Worm (Caenorhabditis elegans) whole organism, mixed stage, embryonic: ENCODE results near the gene K08F4.3.

Source experiments
- M03D4.4 ChIP-seq: sonication (generic microtip); optimal IDR thresholded peaks from 2 replicates; lab custom pipeline; 2017; ENCODE audit warnings: mild to moderate bottlenecking, missing genetic modification characterization, missing compliant biosample characterization
- blmp-1 ChIP-seq: fragments of 150-350 bp; optimal IDR thresholded peaks from 2 replicates; lab custom pipeline; 2014; ENCODE audit warnings: missing biosample characterization, missing genetic modification characterization
- ceh-39 ChIP-seq: fragments of 150-350 bp; optimal IDR thresholded peaks from 2 replicates; lab custom pipeline; 2014; ENCODE audit warnings: missing biosample characterization, missing genetic modification characterization
- ceh-43 ChIP-seq: fragments of 200-800 bp; sonication (Bioruptor generic); optimal IDR thresholded peaks from 2 replicates; lab custom pipeline; 2018; ENCODE audit warnings: mild to moderate bottlenecking, missing genetic modification characterization, moderate library complexity, missing compliant biosample characterization
- ceh-83 ChIP-seq: fragments of 200-800 bp; sonication (Bioruptor generic); optimal IDR thresholded peaks from 2 replicates; lab custom pipeline; 2018; ENCODE audit warnings: mild to moderate bottlenecking, missing genetic modification characterization, missing compliant biosample characterization
- ces-1 ChIP-seq: fragments of 150-350 bp; optimal IDR thresholded peaks from 2 replicates; lab custom pipeline; 2014; ENCODE audit warnings: missing biosample characterization, missing genetic modification reagents, missing genetic modification characterization
- cnd-1 ChIP-seq: fragments of 200-800 bp; sonication (Bioruptor generic); optimal IDR thresholded peaks from 2 replicates; lab custom pipeline; 2018; ENCODE audit warnings: mild to moderate bottlenecking, missing genetic modification characterization, missing compliant biosample characterization
- drap-1 ChIP-seq: fragments of 200-800 bp; sonication (Bioruptor generic); optimal IDR thresholded peaks from 3 replicates; lab custom pipeline; 2018; ENCODE audit warnings: mild to moderate bottlenecking, missing genetic modification characterization, missing compliant biosample characterization
- elt-1 ChIP-seq: sonication (generic microtip); optimal IDR thresholded peaks from 2 replicates; lab custom pipeline; 2017; ENCODE audit warnings: missing genetic modification characterization, mild to moderate bottlenecking, missing compliant biosample characterization, antibody characterized with exemption, moderate library complexity, borderline replicate concordance; ENCODE audit not compliant: insufficient read depth
- flh-1 ChIP-seq: fragments of 200-800 bp; sonication (Bioruptor generic); optimal IDR thresholded peaks from 2 replicates; lab custom pipeline; 2018; ENCODE audit warnings: mild to moderate bottlenecking, missing genetic modification characterization, moderate library complexity, missing compliant biosample characterization
- ham-2 ChIP-seq: fragments of 200-800 bp; sonication (Bioruptor generic); optimal IDR thresholded peaks from 2 replicates; lab custom pipeline; 2018; ENCODE audit warnings: mild to moderate bottlenecking, missing genetic modification characterization, missing compliant biosample characterization
- hlh-1 ChIP-seq: fragments of 150-350 bp; optimal IDR thresholded peaks from 2 replicates; lab custom pipeline; 2014; ENCODE audit warnings: missing biosample characterization, missing genetic modification reagents, missing genetic modification characterization
- lin-13 ChIP-seq: fragments of 150-350 bp; optimal IDR thresholded peaks from 2 replicates; lab custom pipeline; 2014; ENCODE audit warnings: missing biosample characterization, missing genetic modification characterization
- lsy-2 ChIP-seq: fragments of 150-350 bp; optimal IDR thresholded peaks from 2 replicates; lab custom pipeline; 2014; ENCODE audit warnings: missing biosample characterization, missing genetic modification characterization
- mab-5 ChIP-seq: fragments of 150-350 bp; optimal IDR thresholded peaks from 2 replicates; lab custom pipeline; 2014; ENCODE audit warnings: missing biosample characterization, missing genetic modification characterization
- mep-1 ChIP-seq: fragments of 150-350 bp; optimal IDR thresholded peaks from 2 replicates; lab custom pipeline; 2017; ENCODE audit warnings: missing biosample characterization, missing genetic modification reagents, missing genetic modification characterization, inconsistent platforms
- mls-2 ChIP-seq: sonication (generic microtip); optimal IDR thresholded peaks from 2 replicates; lab custom pipeline; 2016; ENCODE audit warnings: mild to moderate bottlenecking, missing genetic modification characterization, moderate library complexity, missing compliant biosample characterization
- nhr-12 ChIP-seq: fragments of 150-350 bp; optimal IDR thresholded peaks from 2 replicates; lab custom pipeline; 2014; ENCODE audit warnings: missing biosample characterization, missing genetic modification characterization
- nhr-2 ChIP-seq: fragments of 150-350 bp; optimal IDR thresholded peaks from 2 replicates; lab custom pipeline; 2014; ENCODE audit warnings: missing biosample characterization, missing genetic modification characterization
- nhr-237 ChIP-seq: fragments of 150-350 bp; optimal IDR thresholded peaks from 2 replicates; lab custom pipeline; 2014; ENCODE audit warnings: missing biosample characterization, missing genetic modification characterization
- nhr-28 ChIP-seq: fragments of 150-350 bp; optimal IDR thresholded peaks from 2 replicates; lab custom pipeline; 2014; ENCODE audit warnings: missing biosample characterization, missing genetic modification characterization
- nhr-76 ChIP-seq: sonication (generic microtip); optimal IDR thresholded peaks from 2 replicates; lab custom pipeline; 2017; ENCODE audit warnings: missing biosample characterization, missing genetic modification characterization
- pha-4 ChIP-seq: fragments of 150-350 bp; optimal IDR thresholded peaks from 2 replicates; lab custom pipeline; 2018; ENCODE audit warnings: missing biosample characterization, missing genetic modification reagents, missing genetic modification characterization
- sem-2 ChIP-seq: fragments of 200-800 bp; sonication (Bioruptor generic); optimal IDR thresholded peaks from 2 replicates; lab custom pipeline; 2018; ENCODE audit warnings: mild to moderate bottlenecking, missing genetic modification characterization, missing compliant biosample characterization
- snpc-4 ChIP-seq: fragments of 150-350 bp; optimal IDR thresholded peaks from 2 replicates; lab custom pipeline; 2014; ENCODE audit warnings: missing biosample characterization, missing genetic modification characterization
- sptf-1 ChIP-seq: sonication (generic microtip); optimal IDR thresholded peaks from 2 replicates; lab custom pipeline; 2017; ENCODE audit warnings: mild to moderate bottlenecking, missing genetic modification characterization, moderate library complexity, missing compliant biosample characterization
- tbx-8 ChIP-seq: fragments of 200-800 bp; sonication (Bioruptor generic); optimal IDR thresholded peaks from 2 replicates; lab custom pipeline; 2018; ENCODE audit warnings: mild to moderate bottlenecking, missing genetic modification characterization, moderate library complexity, missing compliant biosample characterization
- unc-120 ChIP-seq: sonication (generic microtip); optimal IDR thresholded peaks from 2 replicates; lab custom pipeline; 2017; ENCODE audit warnings: missing genetic modification characterization, missing compliant biosample characterization; ENCODE audit not compliant: poor library complexity, severe bottlenecking
- unc-39 ChIP-seq: fragments of 150-350 bp; optimal IDR thresholded peaks from 2 replicates; lab custom pipeline; 2014; ENCODE audit warnings: missing biosample characterization, missing genetic modification characterization
- unc-62 ChIP-seq: fragments of 150-350 bp; optimal IDR thresholded peaks from 2 replicates; lab custom pipeline; 2014; ENCODE audit warnings: missing biosample characterization, missing genetic modification reagents, missing genetic modification characterization
- zip-8 ChIP-seq: fragments of 150-350 bp; optimal IDR thresholded peaks from 2 replicates; lab custom pipeline; 2014; ENCODE audit warnings: missing biosample characterization, missing genetic modification characterization
- ztf-11 ChIP-seq: fragments of 150-350 bp; optimal IDR thresholded peaks from 2 replicates; lab custom pipeline; 2014; ENCODE audit warnings: missing biosample characterization, missing genetic modification characterization

The K08F4.3 gene

DNA sequence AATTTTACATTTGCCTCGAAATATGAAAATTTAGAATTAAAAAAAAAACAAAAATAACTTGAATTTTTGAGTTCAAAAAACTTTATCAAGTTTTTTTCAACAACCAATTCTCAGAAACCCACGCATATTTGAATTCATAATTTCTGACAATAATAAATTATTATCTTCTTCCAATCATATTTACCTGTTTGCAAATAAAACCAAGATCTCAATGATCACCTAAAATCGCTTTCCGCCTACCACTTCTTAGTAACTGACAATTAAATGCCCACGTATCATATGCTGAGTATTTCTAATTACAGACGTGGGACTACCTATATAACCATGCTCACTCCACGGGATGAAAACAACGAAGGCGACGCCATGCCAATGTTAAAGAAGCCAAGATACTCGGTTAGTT lies 32.6 kb downstream of the K08F4.3 start, which contains the start of gene pps-1:
pps-1 (plus strand) TSS at position 301 of the 400 bp plus-strand sequence.
- TF ChIP-seq mab-5 (tag; lab: Kevin White, UChicago) (no peak), ceh-43 (GFP tag; lab: Kevin White, UChicago) (no peak), nhr-237 (no peak), blmp-1 (tag; lab: Kevin White, UChicago) (no peak), tbx-8 (no peak)

DNA sequence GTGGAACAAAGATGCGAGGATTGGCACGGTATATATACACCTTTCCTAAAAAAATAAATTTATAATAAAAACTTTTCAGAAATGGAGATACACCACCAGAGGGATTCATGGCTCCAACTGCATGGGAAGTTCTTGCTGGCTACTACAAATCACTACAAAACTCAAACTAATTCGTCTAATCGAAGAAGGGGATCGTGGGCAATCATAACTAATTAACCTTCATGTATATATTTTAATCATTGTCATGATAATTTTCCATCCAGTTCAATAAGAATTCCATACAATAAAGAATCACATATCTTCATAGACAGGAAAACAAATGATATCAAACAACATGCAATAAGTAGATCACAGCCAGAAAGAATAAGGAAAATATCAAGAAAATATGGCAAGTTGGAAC lies 35.0 kb downstream of the K08F4.3 start:
- no peak for TF ChIP-seq nhr-12 (tag; lab: Kevin White, UChicago)
- TF ChIP-seq drap-1 (GFP tag; lab: Kevin White, UChicago) = no peak
- no peak for TF ChIP-seq mep-1
- TF ChIP-seq nhr-2 (tag; lab: Kevin White, UChicago) = no peak
- TF ChIP-seq ztf-11 (tag; lab: Kevin White, UChicago) = no peak
- TF ChIP-seq ceh-83 (GFP tag; lab: Kevin White, UChicago) = no peak
- no peak for TF ChIP-seq lsy-2 (tag; lab: Kevin White, UChicago)
- TF ChIP-seq cnd-1 (tag; lab: Kevin White, UChicago) = no peak
- no peak for TF ChIP-seq ceh-39 (tag; lab: Kevin White, UChicago)
- TF ChIP-seq ham-2 (GFP tag; lab: Kevin White, UChicago) = no peak
- no peak for TF ChIP-seq sem-2 (GFP tag; lab: Kevin White, UChicago)
- TF ChIP-seq unc-120 (tag; lab: Kevin White, UChicago) = no peak
- TF ChIP-seq hlh-1 = no peak
- no peak for TF ChIP-seq snpc-4 (tag; lab: Kevin White, UChicago)
- TF ChIP-seq unc-62 (GFP tag; lab: Kevin White, UChicago) = no peak
- no peak for TF ChIP-seq flh-1 (GFP tag; lab: Kevin White, UChicago)

DNA sequence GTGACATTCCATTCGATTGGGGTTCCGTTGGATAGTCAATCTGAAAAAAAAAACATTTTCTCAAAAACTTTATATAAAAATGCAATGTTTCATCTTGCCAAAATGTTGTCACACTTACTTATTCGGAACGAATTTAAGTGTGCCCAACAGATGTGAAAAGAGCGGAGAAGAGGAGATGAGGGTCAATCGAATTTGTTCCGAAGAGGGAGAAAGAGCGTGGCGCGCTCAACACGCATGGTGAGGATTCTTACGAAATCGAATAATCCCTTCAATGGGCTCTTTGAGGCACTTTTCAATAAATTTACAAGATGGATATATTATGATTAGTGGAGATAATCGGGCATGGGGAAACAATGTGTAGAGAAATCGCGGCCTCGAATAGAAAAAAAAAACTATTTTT lies 41.8 kb downstream of the K08F4.3 start:
- TF ChIP-seq blmp-1 (tag; lab: Kevin White, UChicago) = no peak
- peak; percentile 99 for TF ChIP-seq ces-1

DNA sequence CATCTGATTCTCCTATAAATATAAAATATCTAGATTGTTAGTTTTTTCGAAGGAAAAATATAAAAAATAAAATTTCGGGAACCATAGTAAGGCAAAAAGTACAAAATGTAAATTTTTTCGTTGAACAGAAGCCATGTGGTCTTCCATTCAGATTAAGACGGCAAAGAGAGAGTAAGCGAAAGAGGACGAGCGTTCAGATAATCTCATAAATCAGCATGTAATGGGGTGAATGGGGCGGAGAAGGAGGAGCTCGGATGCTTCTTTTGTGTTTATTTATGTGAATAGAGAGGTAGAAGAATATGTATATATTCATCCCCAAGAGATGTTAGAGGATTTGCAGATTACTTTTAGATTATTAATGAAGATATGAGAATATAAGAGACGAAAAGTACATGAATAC lies 45.3 kb downstream of the K08F4.3 start, which contains the start of gene pxf-1:
pxf-1 (minus strand) TSS at position 14 of the 400 bp plus-strand sequence.
- TF ChIP-seq ces-1 (peak; percentile 59), M03D4.4 (no peak)

DNA sequence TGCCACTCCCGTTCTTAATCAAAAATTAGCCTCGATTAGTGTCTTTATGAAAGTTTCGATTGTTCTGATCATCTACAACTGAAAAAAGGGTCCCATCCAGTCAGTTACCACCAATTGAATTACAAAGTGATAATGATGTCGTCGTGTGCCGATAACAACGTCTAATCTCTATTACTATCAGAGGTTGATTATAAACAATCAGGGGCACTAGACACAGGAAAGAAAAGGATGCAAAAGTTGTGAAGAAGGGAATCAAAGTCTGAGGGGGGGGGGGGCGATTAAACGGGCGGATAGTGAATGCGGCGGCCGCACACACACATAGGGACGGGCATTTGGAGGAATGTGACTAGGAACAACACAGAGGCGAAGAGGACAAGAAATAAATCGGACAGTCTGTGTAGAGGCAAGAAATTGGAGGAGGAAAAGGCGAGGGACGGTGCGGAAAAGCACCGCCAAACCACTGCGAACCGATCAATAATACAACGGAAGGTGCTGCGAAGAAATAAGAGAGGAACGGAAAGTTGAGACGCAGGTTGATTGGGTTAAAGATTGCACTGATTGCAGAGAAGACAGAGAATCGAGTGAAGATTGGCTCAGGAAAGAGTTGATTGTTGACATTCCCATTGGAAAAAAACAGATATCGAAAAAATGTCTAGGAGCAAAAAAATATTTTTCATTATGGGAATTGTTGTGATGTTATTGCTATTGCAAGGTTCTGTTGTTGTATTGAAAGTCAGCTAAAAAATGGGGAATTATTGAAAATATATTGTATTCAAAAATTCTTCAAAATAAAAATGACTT lies 46.1 kb downstream of the K08F4.3 start:
- TF ChIP-seq nhr-28 (tag; lab: Kevin White, UChicago) = no peak
- TF ChIP-seq nhr-2 (tag; lab: Kevin White, UChicago) = no peak
- TF ChIP-seq mab-5 (tag; lab: Kevin White, UChicago) = no peak
- TF ChIP-seq cnd-1 (tag; lab: Kevin White, UChicago) = peak; percentile 20
- peak; percentile 14 for TF ChIP-seq sptf-1 (tag; lab: Kevin White, UChicago)
- peak; percentile 22 for TF ChIP-seq ham-2 (GFP tag; lab: Kevin White, UChicago)
- TF ChIP-seq ceh-83 (GFP tag; lab: Kevin White, UChicago) = no peak
- TF ChIP-seq elt-1 (tag; lab: Kevin White, UChicago) = no peak
- no peak for TF ChIP-seq unc-39 (tag; lab: Kevin White, UChicago)
- TF ChIP-seq drap-1 (GFP tag; lab: Kevin White, UChicago) = peak; percentile 63
- no peak for TF ChIP-seq lin-13 (tag; lab: Kevin White, UChicago)
- TF ChIP-seq ztf-11 (tag; lab: Kevin White, UChicago) = no peak
- TF ChIP-seq lsy-2 (tag; lab: Kevin White, UChicago) = no peak
- peak; percentile 13 for TF ChIP-seq pha-4
- TF ChIP-seq mls-2 (tag; lab: Kevin White, UChicago) = peak; percentile 51
- TF ChIP-seq M03D4.4 = peak; percentile 60
- no peak for TF ChIP-seq nhr-76 (tag; lab: Kevin White, UChicago)
- no peak for TF ChIP-seq ceh-39 (tag; lab: Kevin White, UChicago)
- TF ChIP-seq unc-120 (tag; lab: Kevin White, UChicago) = peak; percentile 9
- no peak for TF ChIP-seq nhr-237
- no peak for TF ChIP-seq blmp-1 (tag; lab: Kevin White, UChicago)
- no peak for TF ChIP-seq zip-8
